Fruit fly (Drosophila melanogaster) whole organism, prepupa: ENCODE measurements around the gene Ccm3.
A peak's percentile ranks its signal among the peaks of the same experiment; 100 is the strongest.

ENCODE experiments used
- CG10631 ChIP-seq: fragments of 200-800 bp; sonication (Bioruptor generic); optimal IDR thresholded peaks from 2 replicates; lab custom pipeline; 2016; ENCODE audit warnings: missing biosample characterization, missing genetic modification characterization
- CG10669 ChIP-seq: fragments of 200-800 bp; sonication (Bioruptor generic); optimal IDR thresholded peaks from 3 replicates; lab custom pipeline; 2018; ENCODE audit warnings: missing biosample characterization, mild to moderate bottlenecking, missing genetic modification characterization, moderate library complexity
- CG11294 ChIP-seq: fragments of 200-800 bp; sonication (Bioruptor generic); IDR thresholded peaks from 2 replicates; pipeline ENCODE4 v1.3.6; 2022; ENCODE audit warnings: missing biosample characterization, missing genetic modification characterization
- CG11762 ChIP-seq: fragments of 200-800 bp; sonication (Bioruptor generic); optimal IDR thresholded peaks from 3 replicates; lab custom pipeline; 2016; ENCODE audit warnings: missing biosample characterization, missing genetic modification characterization; ENCODE audit not compliant: insufficient read depth
- CG3032 ChIP-seq: fragments of 200-800 bp; optimal IDR thresholded peaks from 2 replicates; lab custom pipeline; 2019; ENCODE audit warnings: missing biosample characterization, mild to moderate bottlenecking, missing genetic modification characterization, moderate library complexity
- CG31627 ChIP-seq: fragments of 200-800 bp; sonication (Bioruptor generic); optimal IDR thresholded peaks from 3 replicates; lab custom pipeline; 2016; ENCODE audit warnings: missing biosample characterization, missing genetic modification characterization
- CG32006 ChIP-seq: fragments of 200-800 bp; sonication (Bioruptor generic); optimal IDR thresholded peaks from 3 replicates; lab custom pipeline; 2017; ENCODE audit warnings: missing biosample characterization, mild to moderate bottlenecking, missing genetic modification characterization
- CG34406 ChIP-seq: fragments of 200-800 bp; sonication (Bioruptor generic); optimal IDR thresholded peaks from 3 replicates; lab custom pipeline; 2016; ENCODE audit warnings: missing biosample characterization, missing genetic modification characterization
- CG3919 ChIP-seq: fragments of 200-800 bp; sonication (Bioruptor generic); optimal IDR thresholded peaks from 3 replicates; lab custom pipeline; 2016; ENCODE audit warnings: missing biosample characterization, missing genetic modification characterization
- CG4318 ChIP-seq: fragments of 200-800 bp; sonication (Bioruptor generic); optimal IDR thresholded peaks from 3 replicates; lab custom pipeline; 2017; ENCODE audit warnings: missing biosample characterization, mild to moderate bottlenecking, missing genetic modification characterization
- CG6163 ChIP-seq: fragments of 200-800 bp; sonication (Bioruptor generic); IDR thresholded peaks from 3 replicates; pipeline ENCODE4 v1.3.6; 2022; ENCODE audit warnings: missing biosample characterization, missing genetic modification characterization
- CG6276 ChIP-seq: fragments of 200-800 bp; sonication (Bioruptor generic); optimal IDR thresholded peaks from 2 replicates; lab custom pipeline; 2017; ENCODE audit warnings: missing biosample characterization, mild to moderate bottlenecking, missing genetic modification characterization
- CG6792 ChIP-seq: fragments of 200-800 bp; sonication (Bioruptor generic); optimal IDR thresholded peaks from 3 replicates; lab custom pipeline; 2016; ENCODE audit warnings: missing biosample characterization, missing genetic modification characterization
- CG6808 ChIP-seq: fragments of 200-800 bp; sonication (Bioruptor generic); optimal IDR thresholded peaks from 3 replicates; lab custom pipeline; 2017; ENCODE audit warnings: missing biosample characterization, missing genetic modification characterization, mild to moderate bottlenecking, moderate library complexity, missing genetic modification reagents
- CG7368 ChIP-seq: fragments of 200-800 bp; sonication (Bioruptor generic); optimal IDR thresholded peaks from 3 replicates; lab custom pipeline; 2016; ENCODE audit warnings: missing biosample characterization, missing genetic modification characterization
- CG8119 ChIP-seq: fragments of 200-800 bp; sonication (Bioruptor generic); IDR thresholded peaks from 3 replicates; pipeline ENCODE4 v1.3.6; 2022; ENCODE audit warnings: missing biosample characterization, missing genetic modification characterization
- CG8319 ChIP-seq: fragments of 200-800 bp; sonication (Bioruptor generic); optimal IDR thresholded peaks from 3 replicates; lab custom pipeline; 2016; ENCODE audit warnings: missing biosample characterization, missing genetic modification characterization
- CG8632 ChIP-seq: fragments of 200-800 bp; sonication (Bioruptor generic); optimal IDR thresholded peaks from 3 replicates; lab custom pipeline; 2016; ENCODE audit warnings: missing biosample characterization, missing genetic modification characterization
- Eip75B ChIP-seq: fragments of 200-800 bp; sonication (Bioruptor generic); optimal IDR thresholded peaks from 3 replicates; lab custom pipeline; 2016; ENCODE audit warnings: missing biosample characterization, missing genetic modification characterization
- Eip78C ChIP-seq: fragments of 200-800 bp; sonication (Bioruptor generic); peaks from one replicate; lab custom pipeline; 2016; ENCODE audit warnings: missing biosample characterization, missing genetic modification characterization
- Eip93F ChIP-seq: fragments of 200-800 bp; sonication (Bioruptor generic); optimal IDR thresholded peaks from 2 replicates; lab custom pipeline; 2016; ENCODE audit warnings: missing biosample characterization, mild to moderate bottlenecking, missing genetic modification characterization
- Ets21C ChIP-seq: fragments of 200-800 bp; sonication (Bioruptor generic); optimal IDR thresholded peaks from 3 replicates; lab custom pipeline; 2016; ENCODE audit warnings: missing biosample characterization, missing genetic modification characterization
- Ets96B ChIP-seq: fragments of 200-800 bp; optimal IDR thresholded peaks from 2 replicates; lab custom pipeline; 2019; ENCODE audit warnings: missing biosample characterization, mild to moderate bottlenecking, missing genetic modification characterization, moderate library complexity
- Hr38 ChIP-seq: sonication (Bioruptor generic); optimal IDR thresholded peaks from 2 replicates; lab custom pipeline; 2016; ENCODE audit warnings: missing biosample characterization, missing genetic modification characterization
- Hr4 ChIP-seq: fragments of 200-800 bp; sonication (Bioruptor generic); optimal IDR thresholded peaks from 3 replicates; lab custom pipeline; 2016; ENCODE audit warnings: missing biosample characterization, missing genetic modification characterization
- Lpt ChIP-seq: fragments of 200-800 bp; sonication (Bioruptor generic); optimal IDR thresholded peaks from 3 replicates; lab custom pipeline; 2016; ENCODE audit warnings: missing biosample characterization, missing genetic modification characterization
- Met ChIP-seq: fragments of 200-800 bp; sonication (Bioruptor generic); optimal IDR thresholded peaks from 3 replicates; lab custom pipeline; 2016; ENCODE audit warnings: missing biosample characterization, missing genetic modification characterization
- OdsH ChIP-seq: fragments of 200-800 bp; sonication (Bioruptor generic); optimal IDR thresholded peaks from 3 replicates; lab custom pipeline; 2016; ENCODE audit warnings: missing biosample characterization, missing genetic modification characterization
- Smox ChIP-seq: fragments of 200-800 bp; sonication (Bioruptor generic); optimal IDR thresholded peaks from 3 replicates; lab custom pipeline; 2016; ENCODE audit warnings: missing biosample characterization, missing genetic modification characterization
- Sox102F ChIP-seq: fragments of 200-800 bp; sonication (Bioruptor generic); optimal IDR thresholded peaks from 2 replicates; lab custom pipeline; 2016; ENCODE audit warnings: missing biosample characterization, mild to moderate bottlenecking, missing genetic modification characterization
- Sox14 ChIP-seq: fragments of 200-800 bp; sonication (Bioruptor generic); optimal IDR thresholded peaks from 3 replicates; lab custom pipeline; 2016; ENCODE audit warnings: missing biosample characterization, missing genetic modification characterization
- Sox15 ChIP-seq: fragments of 200-800 bp; sonication (Bioruptor generic); optimal IDR thresholded peaks from 3 replicates; lab custom pipeline; 2016; ENCODE audit warnings: missing biosample characterization, missing genetic modification characterization
- achi ChIP-seq: fragments of 200-800 bp; sonication (Bioruptor generic); optimal IDR thresholded peaks from 3 replicates; lab custom pipeline; 2016; ENCODE audit warnings: missing biosample characterization, missing genetic modification characterization
- acj6 ChIP-seq: fragments of 200-800 bp; sonication (Bioruptor generic); optimal IDR thresholded peaks from 3 replicates; lab custom pipeline; 2016; ENCODE audit warnings: missing biosample characterization, missing genetic modification characterization
- dac ChIP-seq: fragments of 200-800 bp; sonication (Bioruptor generic); optimal IDR thresholded peaks from 2 replicates; lab custom pipeline; 2017; ENCODE audit warnings: missing biosample characterization, mild to moderate bottlenecking, missing genetic modification characterization
- dsx ChIP-seq: fragments of 200-800 bp; optimal IDR thresholded peaks from 3 replicates; lab custom pipeline; 2019; ENCODE audit warnings: missing biosample characterization, mild to moderate bottlenecking, missing genetic modification characterization, moderate library complexity; ENCODE audit not compliant: poor library complexity, severe bottlenecking
- eg ChIP-seq: fragments of 200-800 bp; sonication (Bioruptor generic); IDR thresholded peaks from 3 replicates; pipeline ENCODE4 v1.3.6; 2022; ENCODE audit warnings: missing biosample characterization, missing genetic modification characterization
- esn ChIP-seq: fragments of 200-800 bp; sonication (Bioruptor generic); optimal IDR thresholded peaks from 2 replicates; lab custom pipeline; 2016; ENCODE audit warnings: missing biosample characterization, mild to moderate bottlenecking, missing genetic modification characterization, moderate library complexity
- fd85E ChIP-seq: fragments of 200-800 bp; sonication (Bioruptor generic); optimal IDR thresholded peaks from 3 replicates; lab custom pipeline; 2016; ENCODE audit warnings: missing biosample characterization, missing genetic modification characterization
- fkh ChIP-seq: fragments of 200-800 bp; sonication (Bioruptor generic); optimal IDR thresholded peaks from 3 replicates; lab custom pipeline; 2017; ENCODE audit warnings: missing biosample characterization, mild to moderate bottlenecking, missing genetic modification characterization, moderate library complexity
- lz ChIP-seq: fragments of 200-800 bp; sonication (Bioruptor generic); optimal IDR thresholded peaks from 3 replicates; lab custom pipeline; 2016; ENCODE audit warnings: missing biosample characterization, missing genetic modification characterization
- pdm3 ChIP-seq: fragments of 200-800 bp; sonication (Bioruptor generic); optimal IDR thresholded peaks from 3 replicates; lab custom pipeline; 2016; ENCODE audit warnings: missing biosample characterization, missing genetic modification characterization
- spab ChIP-seq: fragments of 200-800 bp; sonication (Bioruptor generic); optimal IDR thresholded peaks from 2 replicates; lab custom pipeline; 2017; ENCODE audit warnings: missing biosample characterization, mild to moderate bottlenecking, missing genetic modification characterization, missing genetic modification reagents
- ss ChIP-seq, 2 experiments: fragments of 200-800 bp; sonication (Bioruptor generic); optimal IDR thresholded peaks; 2 replicates in 1 of 2; 3 replicates in 1 of 2; lab custom pipeline; 2017 to 2018; ENCODE audit warnings: mild to moderate bottlenecking in 2 of 2, missing biosample characterization in 2 of 2, missing genetic modification characterization in 2 of 2, moderate library complexity in 1 of 2
- svp ChIP-seq: fragments of 200-800 bp; sonication (Bioruptor generic); peaks from one replicate; lab custom pipeline; 2016; ENCODE audit warnings: missing biosample characterization, missing genetic modification characterization
- topi ChIP-seq: fragments of 200-800 bp; sonication (Bioruptor generic); optimal IDR thresholded peaks from 3 replicates; lab custom pipeline; 2016; ENCODE audit warnings: missing biosample characterization, missing genetic modification characterization
- vri ChIP-seq: fragments of 200-800 bp; sonication (Bioruptor generic); optimal IDR thresholded peaks from 3 replicates; lab custom pipeline; 2016; ENCODE audit warnings: missing biosample characterization, mild to moderate bottlenecking, missing genetic modification characterization

Ccm3 gene

DNA sequence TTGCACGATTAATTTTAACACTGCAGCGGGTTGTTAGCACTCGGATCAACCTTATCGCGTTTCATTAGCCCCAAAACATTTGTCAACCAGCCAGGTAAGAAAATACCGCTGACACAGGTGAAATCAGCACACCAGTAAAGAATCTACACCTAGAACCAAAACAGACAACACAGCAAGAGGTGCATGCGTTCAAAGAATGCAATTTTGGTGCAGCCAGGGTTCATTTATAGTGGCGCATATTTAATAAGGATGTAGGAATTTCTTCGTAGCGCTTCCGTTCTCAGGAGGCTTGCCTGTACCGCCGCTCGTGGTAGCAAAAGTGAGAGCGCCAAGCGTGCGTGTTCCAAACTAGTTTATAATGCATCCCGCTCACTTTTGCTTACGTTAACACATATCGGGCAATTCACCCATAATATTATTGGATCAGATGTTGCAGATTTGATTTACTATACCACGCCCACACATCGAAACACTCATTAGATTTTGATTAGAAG lies 29.3 kb upstream of the Ccm3 start (continued):
- TF ChIP-seq eg (GFP tag; lab: Robert Waterston, UW), result peak; percentile 51; the same call in 2 of the 3 replicates
- TF ChIP-seq Ets21C (GFP tag; lab: Kevin White, UChicago), result no peak
- TF ChIP-seq CG34406 (GFP tag; lab: Kevin White, UChicago), result no peak
- no peak for TF ChIP-seq CG6276 (GFP tag; lab: Kevin White, UChicago)
- no peak for TF ChIP-seq vri
- TF ChIP-seq Met (GFP tag; lab: Kevin White, UChicago), result no peak
- TF ChIP-seq lz (GFP tag; lab: Kevin White, UChicago), result no peak
- peak; percentile 21; the same call in 1 of the 2 replicates for TF ChIP-seq CG11294 (GFP tag; lab: Robert Waterston, UW)
- no peak for TF ChIP-seq Smox
- TF ChIP-seq Hr4 (GFP tag; lab: Kevin White, UChicago), result no peak

DNA sequence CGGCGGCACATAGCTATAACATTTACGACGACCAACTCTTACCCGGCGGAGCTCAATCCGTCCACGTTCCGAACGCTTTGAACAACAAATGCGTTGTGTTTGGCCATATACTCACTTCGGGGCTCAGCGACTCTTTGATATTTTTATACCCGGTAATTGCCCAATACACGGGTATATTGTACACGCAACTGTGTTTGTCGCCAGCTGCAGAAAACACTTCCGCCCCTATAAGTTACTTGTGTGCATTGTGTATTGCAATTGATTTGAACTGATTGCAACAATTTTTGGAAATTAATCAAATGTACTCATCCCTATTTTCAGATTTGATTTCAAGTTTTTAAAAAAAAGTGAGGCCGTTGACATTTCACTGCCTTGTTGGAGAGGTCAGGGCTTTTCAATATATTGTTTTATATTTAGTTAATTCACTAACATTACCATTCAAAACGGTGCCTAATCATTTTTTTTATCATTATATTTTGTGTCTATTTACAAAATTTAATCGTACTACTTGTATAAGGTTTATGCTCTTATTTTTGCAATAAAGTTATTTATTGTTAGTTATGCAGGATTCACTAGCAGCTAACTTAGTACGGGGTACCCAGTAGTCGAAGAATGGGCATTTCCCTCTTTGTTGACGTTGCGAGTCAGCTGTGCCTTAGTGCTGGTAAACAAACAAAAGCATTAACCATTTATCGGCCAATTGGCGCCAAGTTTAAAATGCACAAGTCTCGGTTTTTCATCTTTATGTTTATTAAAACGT lies 28.7 kb upstream of the Ccm3 start, which contains the start of gene Nagk:
Gene Nagk, minus strand, starts transcription at position 331 of the 760 bp plus-strand sequence.
- TF ChIP-seq Ets96B (tag; lab: Kevin White, UChicago), result peak; percentile 25
- peak; percentile 40 for TF ChIP-seq Sox15 (GFP tag; lab: Kevin White, UChicago)
- peak; percentile 75 for TF ChIP-seq acj6 (GFP tag; lab: Kevin White, UChicago)
- peak; percentile 63 for TF ChIP-seq CG6792 (GFP tag; lab: Kevin White, UChicago)
- no peak for TF ChIP-seq ss (GFP tag; optimal IDR thresholded peaks at IDR 0.05; lab: Kevin White, UChicago)
- TF ChIP-seq spab (GFP tag; lab: Kevin White, UChicago), result no peak
- TF ChIP-seq fd85E (GFP tag; lab: Kevin White, UChicago), result no peak
- no peak for TF ChIP-seq CG6808 (GFP tag; lab: Kevin White, UChicago)
- peak; percentile 76 for TF ChIP-seq CG3919 (GFP tag; lab: Kevin White, UChicago)
- TF ChIP-seq CG8632, result peak; percentile 67
- peak; percentile 67 for TF ChIP-seq achi (GFP tag; lab: Kevin White, UChicago)
- TF ChIP-seq CG8319 (GFP tag; lab: Kevin White, UChicago), result peak; percentile 34
- TF ChIP-seq OdsH (GFP tag; lab: Kevin White, UChicago), result peak; percentile 69
- TF ChIP-seq fkh (GFP tag; lab: Kevin White, UChicago), result peak; percentile 79
- peak; percentile 67 for TF ChIP-seq CG31627
- peak; percentile 29 for TF ChIP-seq Lpt
- no peak for TF ChIP-seq vri
- peak; percentile 89 for TF ChIP-seq esn (GFP tag; lab: Kevin White, UChicago)
- peak; percentile 64 for TF ChIP-seq CG34406 (GFP tag; lab: Kevin White, UChicago)
- TF ChIP-seq Eip78C (GFP tag; lab: Kevin White, UChicago), result peak; percentile 95
- TF ChIP-seq eg (GFP tag; lab: Robert Waterston, UW), result peak; percentile 24; the same call in 2 of the 3 replicates
- peak; percentile 87 for TF ChIP-seq CG32006
- no peak for TF ChIP-seq CG4318 (GFP tag; lab: Kevin White, UChicago)
- peak; percentile 72 for TF ChIP-seq Eip75B (GFP tag; lab: Kevin White, UChicago)
- TF ChIP-seq CG10669 (GFP tag; lab: Kevin White, UChicago), result no peak
- no peak for TF ChIP-seq Smox
- peak; percentile 92 for TF ChIP-seq svp
- no peak for TF ChIP-seq Met (GFP tag; lab: Kevin White, UChicago)
- TF ChIP-seq CG8119 (GFP tag; lab: Robert Waterston, UW), result no peak
- TF ChIP-seq topi (GFP tag; lab: Kevin White, UChicago), result peak; percentile 82
- no peak for TF ChIP-seq Eip93F (GFP tag; lab: Kevin White, UChicago)
- no peak for TF ChIP-seq Sox102F (GFP tag; lab: Kevin White, UChicago)
- peak; percentile 55 for TF ChIP-seq Ets21C (GFP tag; lab: Kevin White, UChicago)
- no peak for TF ChIP-seq CG6276 (GFP tag; lab: Kevin White, UChicago)
- no peak for TF ChIP-seq pdm3 (GFP tag; lab: Kevin White, UChicago)
- no peak for TF ChIP-seq Hr38
- TF ChIP-seq CG7368 (GFP tag; lab: Kevin White, UChicago), result peak; percentile 50
- TF ChIP-seq CG10631 (GFP tag; lab: Kevin White, UChicago), result no peak
- TF ChIP-seq CG6163, result peak; percentile 22; the same call in 1 of the 3 replicates
- TF ChIP-seq dsx (GFP tag; lab: Kevin White, UChicago), result peak; percentile 4
- TF ChIP-seq CG11762 (GFP tag; lab: Kevin White, UChicago), result peak; percentile 46
- TF ChIP-seq Sox14, result peak; percentile 83
- TF ChIP-seq CG11294 (GFP tag; lab: Robert Waterston, UW), result no peak; the same call in 1 of the 2 replicates
- peak; percentile 33 for TF ChIP-seq dac (GFP tag; lab: Kevin White, UChicago)
- peak; percentile 28 for TF ChIP-seq CG3032 (tag; lab: Kevin White, UChicago)
